Worm (Caenorhabditis elegans): ENCODE measurements around the gene C47E8.11.

Gene C47E8.11

ce11 chrV:14642016-14642415, 46.4 kb upstream of the C47E8.11 start:
- TF ChIP-seq egl-27 (tag; optimal IDR thresholded peaks at IDR 0.05) (no peak), nhr-237 (tag; optimal IDR thresholded peaks at IDR 0.05) (no peak)

- TF ChIP-seq nhr-6 (tag; optimal IDR thresholded peaks at IDR 0.05) (no peak), zag-1 (tag; optimal IDR thresholded peaks at IDR 0.05) (no peak), F13H6.1 (tag; optimal IDR thresholded peaks at IDR 0.05) (peak; percentile 10), ceh-16 (tag; optimal IDR thresholded peaks at IDR 0.05) (no peak), nhr-23 (tag; optimal IDR thresholded peaks at IDR 0.05) (no peak), skn-1 (tag; optimal IDR thresholded peaks at IDR 0.05) (peak; percentile 2), sma-3 (GFP tag; optimal IDR thresholded peaks at IDR 0.05) (no peak), nhr-77 (tag; optimal IDR thresholded peaks at IDR 0.05) (no peak), fos-1 (tag; optimal IDR thresholded peaks at IDR 0.05) (peak; percentile 21), unc-55 (GFP tag; optimal IDR thresholded peaks at IDR 0.05) (peak; percentile 51), ZK546.5 (tag; optimal IDR thresholded peaks at IDR 0.05) (no peak), nhr-129 (tag; optimal IDR thresholded peaks at IDR 0.05) (peak; percentile 16), nhr-25 (tag; optimal IDR thresholded peaks at IDR 0.05) (peak; percentile 13), lsy-2 (tag; optimal IDR thresholded peaks at IDR 0.05) (no peak), ceh-82 (tag; optimal IDR thresholded peaks at IDR 0.05) (no peak), nhr-237 (tag; optimal IDR thresholded peaks at IDR 0.05) (no peak), gmeb-1 (tag; optimal IDR thresholded peaks at IDR 0.05) (peak; percentile 84), ztf-4 (tag; optimal IDR thresholded peaks at IDR 0.05) (no peak), blmp-1 (tag; optimal IDR thresholded peaks at IDR 0.05; ENCODE audit: insufficient read depth) (peak; percentile 52), C34F6.9 (tag; optimal IDR thresholded peaks at IDR 0.05) (peak; percentile 39), unc-62 (GFP tag; optimal IDR thresholded peaks at IDR 0.05) (no peak)
Observed at ce11 chrV:14645817-14646789, 42.3 kb upstream of the C47E8.11 start, which contains the start of the genes rfc-1 and pmp-3. Gene rfc-1, minus strand, starts transcription at chrV:14645979. Gene pmp-3, plus strand, starts transcription at chrV:14646739.

ce11 chrV:14648825-14649224, 39.6 kb upstream of the C47E8.11 start:
- TF ChIP-seq nhr-11 (tag; optimal IDR thresholded peaks at IDR 0.05) (no peak), nhr-12 (tag; optimal IDR thresholded peaks at IDR 0.05) (no peak), ztf-11 (tag; optimal IDR thresholded peaks at IDR 0.05) (no peak), unc-62 (GFP tag; optimal IDR thresholded peaks at IDR 0.05) (no peak), R02D3.7 (tag; optimal IDR thresholded peaks at IDR 0.05) (no peak), mdl-1 (tag; optimal IDR thresholded peaks at IDR 0.05) (no peak), Y55F3AM.14 (GFP tag; optimal IDR thresholded peaks at IDR 0.05) (no peak), ZK546.5 (tag; optimal IDR thresholded peaks at IDR 0.05) (no peak), elt-3 (tag; optimal IDR thresholded peaks at IDR 0.05) (no peak), nhr-21 (tag; optimal IDR thresholded peaks at IDR 0.05) (no peak), sma-3 (GFP tag; optimal IDR thresholded peaks at IDR 0.05) (no peak), dmd-4 (tag; optimal IDR thresholded peaks at IDR 0.05) (no peak), C34F6.9 (tag; optimal IDR thresholded peaks at IDR 0.05) (no peak)

ce11 chrV:14649929-14650328, 38.5 kb upstream of the C47E8.11 start:
- TF ChIP-seq sma-9 (GFP tag; optimal IDR thresholded peaks at IDR 0.05) (peak; percentile 6), sma-9 (tag; optimal IDR thresholded peaks at IDR 0.05) (no peak), lsy-2 (tag; optimal IDR thresholded peaks at IDR 0.05) (peak in 1 of 2 experiments; percentile 47), Y55F3AM.14 (GFP tag; optimal IDR thresholded peaks at IDR 0.05) (no peak), nhr-6 (tag; optimal IDR thresholded peaks at IDR 0.05) (no peak), blmp-1 (tag; optimal IDR thresholded peaks at IDR 0.05; ENCODE audit: insufficient read depth) (no peak), lin-39 (tag; optimal IDR thresholded peaks at IDR 0.05) (peak; percentile 1), nhr-129 (tag; optimal IDR thresholded peaks at IDR 0.05) (peak; percentile 58), sem-4 (tag; optimal IDR thresholded peaks at IDR 0.05) (peak; percentile 31), sma-3 (GFP tag; optimal IDR thresholded peaks at IDR 0.05) (no peak), ztf-4 (tag; optimal IDR thresholded peaks at IDR 0.05) (no peak), fos-1 (tag; optimal IDR thresholded peaks at IDR 0.05) (no peak), mab-5 (tag; optimal IDR thresholded peaks at IDR 0.05) (peak; percentile 27), C34F6.9 (tag; optimal IDR thresholded peaks at IDR 0.05) (peak; percentile 62), snpc-4 (tag; optimal IDR thresholded peaks at IDR 0.05) (no peak), nhr-25 (tag; optimal IDR thresholded peaks at IDR 0.05) (no peak), peb-1 (tag; optimal IDR thresholded peaks at IDR 0.05) (no peak)
